Fruit fly (Drosophila melanogaster) whole organism, prepupa: Measurements from ENCODE around the gene Bicra.
A peak's percentile ranks its signal among the peaks of the same experiment; 100 is the strongest.

Source experiments
- Blimp-1 ChIP-seq: fragments of 200-800 bp; sonication (Bioruptor generic); optimal IDR thresholded peaks from 3 replicates; lab custom pipeline; 2017; ENCODE audit warnings: missing biosample characterization, missing genetic modification characterization, mild to moderate bottlenecking, moderate library complexity, missing genetic modification reagents
- CG10631 ChIP-seq: fragments of 200-800 bp; sonication (Bioruptor generic); optimal IDR thresholded peaks from 2 replicates; lab custom pipeline; 2016; ENCODE audit warnings: missing biosample characterization, missing genetic modification characterization
- CG10669 ChIP-seq: fragments of 200-800 bp; sonication (Bioruptor generic); optimal IDR thresholded peaks from 3 replicates; lab custom pipeline; 2018; ENCODE audit warnings: missing biosample characterization, mild to moderate bottlenecking, missing genetic modification characterization, moderate library complexity
- CG11294 ChIP-seq: fragments of 200-800 bp; sonication (Bioruptor generic); IDR thresholded peaks from 2 replicates; pipeline ENCODE4 v1.3.6; 2022; ENCODE audit warnings: missing biosample characterization, missing genetic modification characterization
- CG11902 ChIP-seq: fragments of 200-800 bp; sonication (Bioruptor generic); optimal IDR thresholded peaks from 3 replicates; lab custom pipeline; 2016; ENCODE audit warnings: missing biosample characterization, missing genetic modification characterization
- CG15336 ChIP-seq: fragments of 200-800 bp; sonication (Bioruptor generic); IDR thresholded peaks from 2 replicates; pipeline ENCODE4 v1.3.6; 2022; ENCODE audit warnings: missing biosample characterization, missing genetic modification characterization
- CG16779 ChIP-seq: fragments of 200-800 bp; sonication (Bioruptor generic); optimal IDR thresholded peaks from 3 replicates; lab custom pipeline; 2017; ENCODE audit warnings: missing biosample characterization, mild to moderate bottlenecking, missing genetic modification characterization
- CG3032 ChIP-seq: fragments of 200-800 bp; optimal IDR thresholded peaks from 2 replicates; lab custom pipeline; 2019; ENCODE audit warnings: missing biosample characterization, mild to moderate bottlenecking, missing genetic modification characterization, moderate library complexity
- CG31627 ChIP-seq: fragments of 200-800 bp; sonication (Bioruptor generic); optimal IDR thresholded peaks from 3 replicates; lab custom pipeline; 2016; ENCODE audit warnings: missing biosample characterization, missing genetic modification characterization
- CG32006 ChIP-seq: fragments of 200-800 bp; sonication (Bioruptor generic); optimal IDR thresholded peaks from 3 replicates; lab custom pipeline; 2017; ENCODE audit warnings: missing biosample characterization, mild to moderate bottlenecking, missing genetic modification characterization
- CG34406 ChIP-seq: fragments of 200-800 bp; sonication (Bioruptor generic); optimal IDR thresholded peaks from 3 replicates; lab custom pipeline; 2016; ENCODE audit warnings: missing biosample characterization, missing genetic modification characterization
- CG3919 ChIP-seq: fragments of 200-800 bp; sonication (Bioruptor generic); optimal IDR thresholded peaks from 3 replicates; lab custom pipeline; 2016; ENCODE audit warnings: missing biosample characterization, missing genetic modification characterization
- CG4318 ChIP-seq: fragments of 200-800 bp; sonication (Bioruptor generic); optimal IDR thresholded peaks from 3 replicates; lab custom pipeline; 2017; ENCODE audit warnings: missing biosample characterization, mild to moderate bottlenecking, missing genetic modification characterization
- CG6163 ChIP-seq: fragments of 200-800 bp; sonication (Bioruptor generic); IDR thresholded peaks from 3 replicates; pipeline ENCODE4 v1.3.6; 2022; ENCODE audit warnings: missing biosample characterization, missing genetic modification characterization
- CG6276 ChIP-seq: fragments of 200-800 bp; sonication (Bioruptor generic); optimal IDR thresholded peaks from 2 replicates; lab custom pipeline; 2017; ENCODE audit warnings: missing biosample characterization, mild to moderate bottlenecking, missing genetic modification characterization
- CG6792 ChIP-seq: fragments of 200-800 bp; sonication (Bioruptor generic); optimal IDR thresholded peaks from 3 replicates; lab custom pipeline; 2016; ENCODE audit warnings: missing biosample characterization, missing genetic modification characterization
- CG6808 ChIP-seq: fragments of 200-800 bp; sonication (Bioruptor generic); optimal IDR thresholded peaks from 3 replicates; lab custom pipeline; 2017; ENCODE audit warnings: missing biosample characterization, missing genetic modification characterization, mild to moderate bottlenecking, moderate library complexity, missing genetic modification reagents
- CG6854 ChIP-seq: fragments of 200-800 bp; sonication (Bioruptor generic); optimal IDR thresholded peaks from 2 replicates; lab custom pipeline; 2017; ENCODE audit warnings: missing biosample characterization, mild to moderate bottlenecking, missing genetic modification characterization
- CG7368 ChIP-seq: fragments of 200-800 bp; sonication (Bioruptor generic); optimal IDR thresholded peaks from 3 replicates; lab custom pipeline; 2016; ENCODE audit warnings: missing biosample characterization, missing genetic modification characterization
- CG8119 ChIP-seq: fragments of 200-800 bp; sonication (Bioruptor generic); IDR thresholded peaks from 3 replicates; pipeline ENCODE4 v1.3.6; 2022; ENCODE audit warnings: missing biosample characterization, missing genetic modification characterization
- CG8319 ChIP-seq: fragments of 200-800 bp; sonication (Bioruptor generic); optimal IDR thresholded peaks from 3 replicates; lab custom pipeline; 2016; ENCODE audit warnings: missing biosample characterization, missing genetic modification characterization
- CG8632 ChIP-seq: fragments of 200-800 bp; sonication (Bioruptor generic); optimal IDR thresholded peaks from 3 replicates; lab custom pipeline; 2016; ENCODE audit warnings: missing biosample characterization, missing genetic modification characterization
- CG9139 ChIP-seq: fragments of 200-800 bp; sonication (Bioruptor generic); optimal IDR thresholded peaks from 3 replicates; lab custom pipeline; 2017; ENCODE audit warnings: missing biosample characterization, mild to moderate bottlenecking, missing genetic modification characterization
- Eip75B ChIP-seq: fragments of 200-800 bp; sonication (Bioruptor generic); optimal IDR thresholded peaks from 3 replicates; lab custom pipeline; 2016; ENCODE audit warnings: missing biosample characterization, missing genetic modification characterization
- Eip78C ChIP-seq: fragments of 200-800 bp; sonication (Bioruptor generic); peaks from one replicate; lab custom pipeline; 2016; ENCODE audit warnings: missing biosample characterization, missing genetic modification characterization
- Eip93F ChIP-seq: fragments of 200-800 bp; sonication (Bioruptor generic); optimal IDR thresholded peaks from 2 replicates; lab custom pipeline; 2016; ENCODE audit warnings: missing biosample characterization, mild to moderate bottlenecking, missing genetic modification characterization
- Ets96B ChIP-seq: fragments of 200-800 bp; optimal IDR thresholded peaks from 2 replicates; lab custom pipeline; 2019; ENCODE audit warnings: missing biosample characterization, mild to moderate bottlenecking, missing genetic modification characterization, moderate library complexity
- Gug ChIP-seq: fragments of 200-800 bp; sonication (Bioruptor generic); IDR thresholded peaks from 2 replicates; pipeline ENCODE4 v1.3.6; 2022; ENCODE audit warnings: missing biosample characterization, missing genetic modification characterization
- Hr38 ChIP-seq: sonication (Bioruptor generic); optimal IDR thresholded peaks from 2 replicates; lab custom pipeline; 2016; ENCODE audit warnings: missing biosample characterization, missing genetic modification characterization
- Hr39 ChIP-seq: fragments of 200-800 bp; sonication (Bioruptor generic); optimal IDR thresholded peaks from 2 replicates; lab custom pipeline; 2016; ENCODE audit warnings: missing biosample characterization, missing genetic modification characterization
- Hr4 ChIP-seq: fragments of 200-800 bp; sonication (Bioruptor generic); optimal IDR thresholded peaks from 3 replicates; lab custom pipeline; 2016; ENCODE audit warnings: missing biosample characterization, missing genetic modification characterization
- Lpt ChIP-seq: fragments of 200-800 bp; sonication (Bioruptor generic); optimal IDR thresholded peaks from 3 replicates; lab custom pipeline; 2016; ENCODE audit warnings: missing biosample characterization, missing genetic modification characterization
- Met ChIP-seq: fragments of 200-800 bp; sonication (Bioruptor generic); optimal IDR thresholded peaks from 3 replicates; lab custom pipeline; 2016; ENCODE audit warnings: missing biosample characterization, missing genetic modification characterization
- OdsH ChIP-seq: fragments of 200-800 bp; sonication (Bioruptor generic); optimal IDR thresholded peaks from 3 replicates; lab custom pipeline; 2016; ENCODE audit warnings: missing biosample characterization, missing genetic modification characterization
- Smox ChIP-seq: fragments of 200-800 bp; sonication (Bioruptor generic); optimal IDR thresholded peaks from 3 replicates; lab custom pipeline; 2016; ENCODE audit warnings: missing biosample characterization, missing genetic modification characterization
- Sox102F ChIP-seq: fragments of 200-800 bp; sonication (Bioruptor generic); optimal IDR thresholded peaks from 2 replicates; lab custom pipeline; 2016; ENCODE audit warnings: missing biosample characterization, mild to moderate bottlenecking, missing genetic modification characterization
- achi ChIP-seq: fragments of 200-800 bp; sonication (Bioruptor generic); optimal IDR thresholded peaks from 3 replicates; lab custom pipeline; 2016; ENCODE audit warnings: missing biosample characterization, missing genetic modification characterization
- acj6 ChIP-seq: fragments of 200-800 bp; sonication (Bioruptor generic); optimal IDR thresholded peaks from 3 replicates; lab custom pipeline; 2016; ENCODE audit warnings: missing biosample characterization, missing genetic modification characterization
- dac ChIP-seq: fragments of 200-800 bp; sonication (Bioruptor generic); optimal IDR thresholded peaks from 2 replicates; lab custom pipeline; 2017; ENCODE audit warnings: missing biosample characterization, mild to moderate bottlenecking, missing genetic modification characterization
- dsx ChIP-seq: fragments of 200-800 bp; optimal IDR thresholded peaks from 3 replicates; lab custom pipeline; 2019; ENCODE audit warnings: missing biosample characterization, mild to moderate bottlenecking, missing genetic modification characterization, moderate library complexity; ENCODE audit not compliant: poor library complexity, severe bottlenecking
- eg ChIP-seq: fragments of 200-800 bp; sonication (Bioruptor generic); IDR thresholded peaks from 3 replicates; pipeline ENCODE4 v1.3.6; 2022; ENCODE audit warnings: missing biosample characterization, missing genetic modification characterization
- esn ChIP-seq: fragments of 200-800 bp; sonication (Bioruptor generic); optimal IDR thresholded peaks from 2 replicates; lab custom pipeline; 2016; ENCODE audit warnings: missing biosample characterization, mild to moderate bottlenecking, missing genetic modification characterization, moderate library complexity
- fd59A ChIP-seq: fragments of 200-800 bp; sonication (Bioruptor generic); optimal IDR thresholded peaks from 2 replicates; lab custom pipeline; 2017; ENCODE audit warnings: missing biosample characterization, mild to moderate bottlenecking, missing genetic modification characterization, missing genetic modification reagents
- fd85E ChIP-seq: fragments of 200-800 bp; sonication (Bioruptor generic); optimal IDR thresholded peaks from 3 replicates; lab custom pipeline; 2016; ENCODE audit warnings: missing biosample characterization, missing genetic modification characterization
- fkh ChIP-seq: fragments of 200-800 bp; sonication (Bioruptor generic); optimal IDR thresholded peaks from 3 replicates; lab custom pipeline; 2017; ENCODE audit warnings: missing biosample characterization, mild to moderate bottlenecking, missing genetic modification characterization, moderate library complexity
- lz ChIP-seq: fragments of 200-800 bp; sonication (Bioruptor generic); optimal IDR thresholded peaks from 3 replicates; lab custom pipeline; 2016; ENCODE audit warnings: missing biosample characterization, missing genetic modification characterization
- net ChIP-seq: fragments of 200-800 bp; sonication (Bioruptor generic); optimal IDR thresholded peaks from 3 replicates; lab custom pipeline; 2016; ENCODE audit warnings: missing biosample characterization, missing genetic modification characterization
- pdm3 ChIP-seq: fragments of 200-800 bp; sonication (Bioruptor generic); optimal IDR thresholded peaks from 3 replicates; lab custom pipeline; 2016; ENCODE audit warnings: missing biosample characterization, missing genetic modification characterization
- salr ChIP-seq, 2 experiments: fragments of 200-800 bp; sonication (Bioruptor generic); optimal IDR thresholded peaks; 3 replicates each; lab custom pipeline; 2016 to 2018; ENCODE audit warnings: missing biosample characterization in 2 of 2, missing genetic modification characterization in 2 of 2, mild to moderate bottlenecking in 1 of 2
- spab ChIP-seq: fragments of 200-800 bp; sonication (Bioruptor generic); optimal IDR thresholded peaks from 2 replicates; lab custom pipeline; 2017; ENCODE audit warnings: missing biosample characterization, mild to moderate bottlenecking, missing genetic modification characterization, missing genetic modification reagents
- ss ChIP-seq, 2 experiments: fragments of 200-800 bp; sonication (Bioruptor generic); optimal IDR thresholded peaks; 2 replicates in 1 of 2; 3 replicates in 1 of 2; lab custom pipeline; 2017 to 2018; ENCODE audit warnings: mild to moderate bottlenecking in 2 of 2, missing biosample characterization in 2 of 2, missing genetic modification characterization in 2 of 2, moderate library complexity in 1 of 2
- svp ChIP-seq: fragments of 200-800 bp; sonication (Bioruptor generic); peaks from one replicate; lab custom pipeline; 2016; ENCODE audit warnings: missing biosample characterization, missing genetic modification characterization
- topi ChIP-seq: fragments of 200-800 bp; sonication (Bioruptor generic); optimal IDR thresholded peaks from 3 replicates; lab custom pipeline; 2016; ENCODE audit warnings: missing biosample characterization, missing genetic modification characterization

The Bicra gene

dm6 chr3R:29062717-29063206 is at the start of gene Bicra, which contains the start of gene Cul5:
TSS of gene Bicra (plus strand) at chr3R:29063040.
TSS of gene Cul5 (minus strand) at chr3R:29062975.
- TF ChIP-seq CG3032 (tag; lab: Kevin White, UChicago) = no peak
- no peak for TF ChIP-seq achi (GFP tag; lab: Kevin White, UChicago)
- peak; percentile 53 for TF ChIP-seq CG9139
- no peak for TF ChIP-seq CG15336 (GFP tag; lab: Robert Waterston, UW)
- TF ChIP-seq CG8119 (GFP tag; lab: Robert Waterston, UW) = no peak
- TF ChIP-seq lz = no peak
- no peak for TF ChIP-seq CG6276 (GFP tag; lab: Kevin White, UChicago)
- TF ChIP-seq acj6 (GFP tag; lab: Kevin White, UChicago) = no peak
- TF ChIP-seq Lpt = no peak
- TF ChIP-seq CG6792 (GFP tag; lab: Kevin White, UChicago) = no peak
- TF ChIP-seq CG10631 (GFP tag; lab: Kevin White, UChicago) = no peak
- TF ChIP-seq CG10669 (GFP tag; lab: Kevin White, UChicago) = no peak
- TF ChIP-seq Blimp-1 (GFP tag; lab: Kevin White, UChicago) = no peak
- peak; percentile 14 for TF ChIP-seq topi
- TF ChIP-seq CG8632 = no peak
- TF ChIP-seq CG7368 (GFP tag; lab: Kevin White, UChicago) = no peak
- no peak for TF ChIP-seq pdm3 (GFP tag; lab: Kevin White, UChicago)
- no peak for TF ChIP-seq salr (GFP tag; optimal IDR thresholded peaks at IDR 0.05; lab: Kevin White, UChicago)
- TF ChIP-seq CG6163 (GFP tag; lab: Robert Waterston, UW) = no peak
- no peak for TF ChIP-seq OdsH
- peak; percentile 27 for TF ChIP-seq dac (GFP tag; lab: Kevin White, UChicago)
- TF ChIP-seq fd59A (GFP tag; lab: Kevin White, UChicago) = no peak
- TF ChIP-seq fkh = peak; percentile 43
- TF ChIP-seq CG31627 (GFP tag; lab: Kevin White, UChicago) = no peak
- peak; percentile 48 for TF ChIP-seq CG16779 (tag; lab: Kevin White, UChicago)
- peak; percentile 12 for TF ChIP-seq CG6854 (GFP tag; lab: Kevin White, UChicago)
- no peak for TF ChIP-seq net (GFP tag; lab: Kevin White, UChicago)
- TF ChIP-seq Gug (GFP tag; lab: Robert Waterston, UW) = no peak
- no peak for TF ChIP-seq CG3919 (GFP tag; lab: Kevin White, UChicago)
- TF ChIP-seq CG32006 (GFP tag; lab: Kevin White, UChicago) = no peak
- no peak for TF ChIP-seq CG11902 (GFP tag; lab: Kevin White, UChicago)
- no peak for TF ChIP-seq CG4318 (GFP tag; lab: Kevin White, UChicago)
- no peak for TF ChIP-seq Eip75B (GFP tag; lab: Kevin White, UChicago)
- no peak for TF ChIP-seq Eip78C (GFP tag; lab: Kevin White, UChicago)
- no peak for TF ChIP-seq esn
- no peak for TF ChIP-seq Eip93F (GFP tag; lab: Kevin White, UChicago)
- peak; percentile 39 to 54 for TF ChIP-seq ss (GFP tag; optimal IDR thresholded peaks at IDR 0.05; lab: Kevin White, UChicago)
- TF ChIP-seq dsx (GFP tag; lab: Kevin White, UChicago) = no peak
- no peak; the same call in 1 of the 2 replicates for TF ChIP-seq CG11294 (GFP tag; lab: Robert Waterston, UW)
- no peak for TF ChIP-seq Met (GFP tag; lab: Kevin White, UChicago)
- no peak for TF ChIP-seq Smox (GFP tag; lab: Kevin White, UChicago)
- no peak for TF ChIP-seq fd85E (GFP tag; lab: Kevin White, UChicago)
- no peak for TF ChIP-seq Hr38 (GFP tag; lab: Kevin White, UChicago)
- TF ChIP-seq Ets96B (tag; lab: Kevin White, UChicago) = no peak
- no peak for TF ChIP-seq Hr39 (GFP tag; lab: Kevin White, UChicago)
- no peak for TF ChIP-seq CG34406 (GFP tag; lab: Kevin White, UChicago)
- TF ChIP-seq spab (GFP tag; lab: Kevin White, UChicago) = no peak
- TF ChIP-seq svp (GFP tag; lab: Kevin White, UChicago) = peak; percentile 86
- TF ChIP-seq Hr4 (GFP tag; lab: Kevin White, UChicago) = no peak
- no peak for TF ChIP-seq CG6808 (GFP tag; lab: Kevin White, UChicago)
- no peak for TF ChIP-seq Sox102F (GFP tag; lab: Kevin White, UChicago)
- no peak for TF ChIP-seq eg (GFP tag; lab: Robert Waterston, UW)
- TF ChIP-seq CG8319 (GFP tag; lab: Kevin White, UChicago) = no peak
